Fruit fly (Drosophila melanogaster) whole organism, wandering third instar larva: ENCODE measurements around the gene COX7AL2.

Experiments
- Abd-B ChIP-seq: fragments of >200 bp; optimal IDR thresholded peaks from 2 replicates; lab custom pipeline; 2017; ENCODE audit warnings: missing biosample characterization, missing genetic modification characterization
- CG32264 ChIP-seq: fragments of 200-800 bp; sonication (Bioruptor generic); optimal IDR thresholded peaks from 2 replicates; lab custom pipeline; 2016; ENCODE audit warnings: missing biosample characterization, missing genetic modification characterization
- CG9705 ChIP-seq: fragments of 200-800 bp; sonication (Bioruptor generic); optimal IDR thresholded peaks from 2 replicates; lab custom pipeline; 2018; ENCODE audit warnings: missing biosample characterization, mild to moderate bottlenecking, missing genetic modification characterization
- CrebA ChIP-seq: fragments of 200-800 bp; sonication (Bioruptor generic); optimal IDR thresholded peaks from 2 replicates; lab custom pipeline; 2016; ENCODE audit warnings: missing biosample characterization, mild to moderate bottlenecking, missing genetic modification characterization, borderline replicate concordance
- Dfd ChIP-seq: fragments of >200 bp; optimal IDR thresholded peaks from 2 replicates; lab custom pipeline; 2017; ENCODE audit warnings: missing biosample characterization, missing genetic modification characterization
- Dif ChIP-seq: fragments of 200-275, 200-300 bp; sonication (Bioruptor generic); optimal IDR thresholded peaks from 2 replicates; lab custom pipeline; 2018; ENCODE audit warnings: missing biosample characterization, missing genetic modification characterization; ENCODE audit not compliant: partially characterized antibody
- GATAd ChIP-seq: sonication (Bioruptor generic); optimal IDR thresholded peaks from 2 replicates; lab custom pipeline; 2016; ENCODE audit warnings: missing biosample characterization, missing genetic modification characterization
- HLH106 ChIP-seq: fragments of 200-800 bp; optimal IDR thresholded peaks from 3 replicates; lab custom pipeline; 2019; ENCODE audit warnings: missing biosample characterization, mild to moderate bottlenecking, missing genetic modification characterization, moderate library complexity
- Hnf4 ChIP-seq: fragments of 200-800 bp; sonication (Bioruptor generic); optimal IDR thresholded peaks from 2 replicates; lab custom pipeline; 2016; ENCODE audit warnings: missing biosample characterization, mild to moderate bottlenecking, missing genetic modification characterization
- Hr78 ChIP-seq: fragments of >200 bp; optimal IDR thresholded peaks from 2 replicates; lab custom pipeline; 2017; ENCODE audit warnings: missing biosample characterization, missing genetic modification characterization
- Hr83 ChIP-seq: fragments of 200-300 bp; sonication (Bioruptor generic); optimal IDR thresholded peaks from 2 replicates; lab custom pipeline; 2016; ENCODE audit warnings: missing biosample characterization, mild to moderate bottlenecking, missing genetic modification characterization, moderate library complexity; ENCODE audit not compliant: poor library complexity, severe bottlenecking
- Jra ChIP-seq: sonication (Bioruptor generic); optimal IDR thresholded peaks from 2 replicates; lab custom pipeline; 2016; ENCODE audit warnings: missing biosample characterization, missing genetic modification characterization
- Mio ChIP-seq: sonication (Bioruptor generic); optimal IDR thresholded peaks from 2 replicates; lab custom pipeline; 2016; ENCODE audit warnings: missing biosample characterization, missing genetic modification characterization
- Myc ChIP-seq: fragments of >200 bp; optimal IDR thresholded peaks from 2 replicates; lab custom pipeline; 2017
- N ChIP-seq: fragments of >200 bp; optimal IDR thresholded peaks from 2 replicates; lab custom pipeline; 2018; ENCODE audit warnings: missing biosample characterization, missing external identifiers, missing genetic modification characterization
- OdsH ChIP-seq: fragments of 200-800 bp; sonication (Bioruptor generic); optimal IDR thresholded peaks from 2 replicates; lab custom pipeline; 2016; ENCODE audit warnings: missing biosample characterization, mild to moderate bottlenecking, missing genetic modification characterization
- Rel ChIP-seq, 2 experiments: fragments of 200-800 bp; sonication (Bioruptor generic) in 1 of 2; optimal IDR thresholded peaks; 2 replicates in 1 of 2; 3 replicates in 1 of 2; lab custom pipeline; 2016 to 2019; ENCODE audit warnings: mild to moderate bottlenecking in 2 of 2, missing biosample characterization in 2 of 2, missing genetic modification characterization in 2 of 2, moderate library complexity in 1 of 2
- Sp1 ChIP-seq: fragments of 200-800 bp; sonication (Bioruptor generic); optimal IDR thresholded peaks from 3 replicates; lab custom pipeline; 2019; ENCODE audit warnings: missing biosample characterization, mild to moderate bottlenecking, missing genetic modification characterization, moderate library complexity
- Vsx2 ChIP-seq: fragments of 200-300, 225-300 bp; sonication (Bioruptor generic); optimal IDR thresholded peaks from 2 replicates; lab custom pipeline; 2018; ENCODE audit warnings: missing biosample characterization, missing genetic modification characterization; ENCODE audit not compliant: partially characterized antibody
- br ChIP-seq: fragments of 200-800 bp; sonication (Bioruptor generic); optimal IDR thresholded peaks from 2 replicates; lab custom pipeline; 2016; ENCODE audit warnings: missing biosample characterization, missing genetic modification characterization
- brk ChIP-seq: fragments of 200-800 bp; sonication (Bioruptor generic); optimal IDR thresholded peaks from 2 replicates; lab custom pipeline; 2016; ENCODE audit warnings: missing biosample characterization, mild to moderate bottlenecking, missing genetic modification characterization
- dl ChIP-seq, 2 experiments: fragments of 175-275, 200-275 bp in 1 of 2; fragments of 200-275 bp in 1 of 2; sonication (Bioruptor generic); optimal IDR thresholded peaks; lab custom pipeline; 2018; ENCODE audit warnings: mild to moderate bottlenecking in 2 of 2, missing biosample characterization in 2 of 2, missing genetic modification characterization in 2 of 2, moderate library complexity in 2 of 2; ENCODE audit not compliant: partially characterized antibody in 2 of 2, insufficient read depth in 1 of 2
- dmrt93B ChIP-seq: fragments of 200-800 bp; sonication (Bioruptor generic); optimal IDR thresholded peaks from 2 replicates; lab custom pipeline; 2018; ENCODE audit warnings: missing biosample characterization, mild to moderate bottlenecking, missing genetic modification characterization
- dsf ChIP-seq: sonication (Bioruptor generic); optimal IDR thresholded peaks from 2 replicates; lab custom pipeline; 2016; ENCODE audit warnings: missing biosample characterization, missing genetic modification characterization, borderline replicate concordance
- ey ChIP-seq: fragments of 200-800 bp; sonication (Bioruptor generic); optimal IDR thresholded peaks from 2 replicates; lab custom pipeline; 2016; ENCODE audit warnings: missing biosample characterization, missing genetic modification characterization
- foxo ChIP-seq, 2 experiments: fragments of 200-800 bp; sonication (Bioruptor generic); optimal IDR thresholded peaks; 2 replicates in 1 of 2; 3 replicates in 1 of 2; lab custom pipeline; 2016 to 2017; ENCODE audit warnings: missing biosample characterization in 2 of 2, missing genetic modification characterization in 2 of 2
- fru ChIP-seq: fragments of 200-800 bp; sonication (Bioruptor generic); optimal IDR thresholded peaks from 3 replicates; lab custom pipeline; 2016; ENCODE audit warnings: missing biosample characterization, mild to moderate bottlenecking, missing genetic modification characterization
- h ChIP-seq: fragments of 200-800 bp; sonication (Bioruptor generic); optimal IDR thresholded peaks from 3 replicates; lab custom pipeline; 2016; ENCODE audit warnings: missing biosample characterization, mild to moderate bottlenecking, missing genetic modification characterization
- jim ChIP-seq: fragments of 175-275, 200-325 bp; sonication (Bioruptor generic); optimal IDR thresholded peaks from 2 replicates; lab custom pipeline; 2016; ENCODE audit warnings: missing biosample characterization, mild to moderate bottlenecking, missing genetic modification characterization
- lola ChIP-seq: fragments of >200 bp; optimal IDR thresholded peaks from 2 replicates; lab custom pipeline; 2017; ENCODE audit warnings: missing biosample characterization, missing genetic modification characterization
- pan ChIP-seq: fragments of >200 bp; optimal IDR thresholded peaks from 2 replicates; lab custom pipeline; 2017
- psq ChIP-seq: fragments of 200-800 bp; sonication (Bioruptor generic); optimal IDR thresholded peaks from 3 replicates; lab custom pipeline; 2017; ENCODE audit warnings: missing biosample characterization, mild to moderate bottlenecking, missing genetic modification characterization, moderate library complexity
- rgr ChIP-seq: fragments of 200-800 bp; sonication (Bioruptor generic); optimal IDR thresholded peaks from 3 replicates; lab custom pipeline; 2016; ENCODE audit warnings: missing biosample characterization, mild to moderate bottlenecking, missing genetic modification characterization
- sage ChIP-seq: fragments of 200-800 bp; sonication (Bioruptor generic); optimal IDR thresholded peaks from 2 replicates; lab custom pipeline; 2016; ENCODE audit warnings: missing biosample characterization, mild to moderate bottlenecking, missing genetic modification characterization
- sv ChIP-seq: fragments of 200-800 bp; sonication (Bioruptor generic); optimal IDR thresholded peaks from 3 replicates; lab custom pipeline; 2016; ENCODE audit warnings: missing biosample characterization, missing genetic modification characterization
- tai ChIP-seq: sonication (Bioruptor generic); optimal IDR thresholded peaks from 2 replicates; lab custom pipeline; 2016; ENCODE audit warnings: missing biosample characterization, missing genetic modification characterization
- usp ChIP-seq: fragments of >200 bp; optimal IDR thresholded peaks from 2 replicates; lab custom pipeline; 2017; ENCODE audit warnings: missing biosample characterization, missing genetic modification characterization
- woc ChIP-seq: sonication (Bioruptor generic); optimal IDR thresholded peaks from 2 replicates; lab custom pipeline; 2016; ENCODE audit warnings: missing biosample characterization, mild to moderate bottlenecking, missing genetic modification characterization

COX7AL2 gene

DNA sequence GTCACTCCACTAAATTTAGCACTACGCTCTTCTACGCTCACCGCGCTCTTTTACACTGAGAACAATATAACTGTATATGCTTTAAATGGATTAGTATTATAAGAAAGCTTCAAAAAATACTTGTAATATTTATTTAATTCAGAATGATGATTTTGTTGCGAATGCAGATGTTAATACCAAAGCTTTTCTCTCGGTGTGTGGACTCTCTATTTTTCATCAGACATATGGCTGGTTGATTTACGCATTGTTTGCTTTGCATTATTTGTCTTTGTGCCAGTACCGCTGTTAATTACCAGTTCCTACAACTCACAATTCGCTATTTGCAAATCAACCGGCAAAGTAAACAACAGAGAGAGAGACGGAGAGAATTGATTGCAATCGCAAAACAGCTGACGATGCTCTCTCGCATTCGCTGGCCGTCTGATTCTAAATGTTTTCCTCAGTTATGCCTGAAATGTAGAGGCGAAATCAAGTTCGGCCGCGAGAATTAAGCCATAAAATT, 24.0 kb upstream of the COX7AL2 start:
- TF ChIP-seq Abd-B (no peak), br (peak; percentile 99), Jra (GFP tag; lab: Kevin White, UChicago) (peak; percentile 98), ey (peak; percentile 98), CG9705 (GFP tag; lab: Kevin White, UChicago) (peak; percentile 89), jim (GFP tag; lab: Kevin White, UChicago) (peak; percentile 83), Rel (GFP tag; optimal IDR thresholded peaks at IDR 0.05; lab: Kevin White, UChicago) (peak; percentile 87), Rel (tag; optimal IDR thresholded peaks at IDR 0.05; lab: Kevin White, UChicago) (peak; percentile 88), brk (GFP tag; lab: Kevin White, UChicago) (peak; percentile 98), Hr78 (GFP tag; lab: Kevin White, UChicago) (no peak), fru (GFP tag; lab: Kevin White, UChicago) (peak; percentile 98), h (peak; percentile 99), Myc (lab: Kevin White, UChicago) (no peak), OdsH (GFP tag; lab: Kevin White, UChicago) (peak; percentile 99), Dif (GFP tag; lab: Kevin White, UChicago) (peak; percentile 78), CG32264 (GFP tag; lab: Kevin White, UChicago) (peak; percentile 95), pan (lab: Kevin White, UChicago) (no peak), N (GFP tag; lab: Kevin White, UChicago) (no peak), Dfd (GFP tag; lab: Kevin White, UChicago) (no peak), Mio (GFP tag; lab: Kevin White, UChicago) (peak; percentile 86), dl (GFP tag; optimal IDR thresholded peaks at IDR 0.05; lab: Kevin White, UChicago; ENCODE audit: insufficient read depth in 1 of 2, partially characterized antibody in 2 of 2) (peak; percentile 54 to 79), tai (GFP tag; lab: Kevin White, UChicago) (peak; percentile 97), rgr (GFP tag; lab: Kevin White, UChicago) (peak; percentile 99), woc (GFP tag; lab: Kevin White, UChicago) (peak; percentile 93), sage (GFP tag; lab: Kevin White, UChicago) (peak; percentile 96), HLH106 (tag; lab: Kevin White, UChicago) (peak; percentile 97), CrebA (GFP tag; lab: Kevin White, UChicago) (no peak), dmrt93B (GFP tag; lab: Kevin White, UChicago) (peak; percentile 89), usp (GFP tag; lab: Kevin White, UChicago) (no peak), Hr83 (peak; percentile 100), foxo (GFP tag; optimal IDR thresholded peaks at IDR 0.05; lab: Kevin White, UChicago) (peak; percentile 85 to 98), Vsx2 (no peak), sv (peak; percentile 89), Sp1 (GFP tag; lab: Kevin White, UChicago) (peak; percentile 99), dsf (peak; percentile 93), Hnf4 (peak; percentile 99), GATAd (GFP tag; lab: Kevin White, UChicago) (peak; percentile 96), psq (GFP tag; lab: Kevin White, UChicago) (peak; percentile 98), lola (GFP tag; lab: Kevin White, UChicago) (no peak)

- peak; percentile 66 for TF ChIP-seq rgr (GFP tag; lab: Kevin White, UChicago)
- TF ChIP-seq brk (GFP tag; lab: Kevin White, UChicago), result no peak
- TF ChIP-seq Rel (GFP tag; optimal IDR thresholded peaks at IDR 0.05; lab: Kevin White, UChicago), result no peak
- peak; percentile 68 for TF ChIP-seq Rel (tag; optimal IDR thresholded peaks at IDR 0.05; lab: Kevin White, UChicago)
- TF ChIP-seq, all 38 proteins: peak for 2
Observed at dm6 chr2L:2220573-2221332, 23.0 kb upstream of the COX7AL2 start, which contains the start of gene papi. Gene papi (plus strand): TSS chr2L:2220748.
